Worm (Caenorhabditis elegans) whole organism, mixed stage, embryonic: ENCODE measurements around the gene bbs-8.

Experiments used
- M03D4.4 ChIP-seq: sonication (generic microtip); optimal IDR thresholded peaks from 2 replicates; lab custom pipeline; 2017; ENCODE audit warnings: mild to moderate bottlenecking, missing genetic modification characterization, missing compliant biosample characterization
- bed-3 ChIP-seq: fragments of 200-800 bp; sonication (Bioruptor generic); optimal IDR thresholded peaks from 3 replicates; lab custom pipeline; 2018; ENCODE audit warnings: mild to moderate bottlenecking, missing genetic modification characterization, moderate library complexity, missing compliant biosample characterization
- blmp-1 ChIP-seq: fragments of 150-350 bp; optimal IDR thresholded peaks from 2 replicates; lab custom pipeline; 2014; ENCODE audit warnings: missing biosample characterization, missing genetic modification characterization
- ceh-43 ChIP-seq: fragments of 200-800 bp; sonication (Bioruptor generic); optimal IDR thresholded peaks from 2 replicates; lab custom pipeline; 2018; ENCODE audit warnings: mild to moderate bottlenecking, missing genetic modification characterization, moderate library complexity, missing compliant biosample characterization
- ceh-83 ChIP-seq: fragments of 200-800 bp; sonication (Bioruptor generic); optimal IDR thresholded peaks from 2 replicates; lab custom pipeline; 2018; ENCODE audit warnings: mild to moderate bottlenecking, missing genetic modification characterization, missing compliant biosample characterization
- ces-1 ChIP-seq: fragments of 150-350 bp; optimal IDR thresholded peaks from 2 replicates; lab custom pipeline; 2014; ENCODE audit warnings: missing biosample characterization, missing genetic modification reagents, missing genetic modification characterization
- cnd-1 ChIP-seq: fragments of 200-800 bp; sonication (Bioruptor generic); optimal IDR thresholded peaks from 2 replicates; lab custom pipeline; 2018; ENCODE audit warnings: mild to moderate bottlenecking, missing genetic modification characterization, missing compliant biosample characterization
- drap-1 ChIP-seq: fragments of 200-800 bp; sonication (Bioruptor generic); optimal IDR thresholded peaks from 3 replicates; lab custom pipeline; 2018; ENCODE audit warnings: mild to moderate bottlenecking, missing genetic modification characterization, missing compliant biosample characterization
- flh-1 ChIP-seq: fragments of 200-800 bp; sonication (Bioruptor generic); optimal IDR thresholded peaks from 2 replicates; lab custom pipeline; 2018; ENCODE audit warnings: mild to moderate bottlenecking, missing genetic modification characterization, moderate library complexity, missing compliant biosample characterization
- ham-2 ChIP-seq: fragments of 200-800 bp; sonication (Bioruptor generic); optimal IDR thresholded peaks from 2 replicates; lab custom pipeline; 2018; ENCODE audit warnings: mild to moderate bottlenecking, missing genetic modification characterization, missing compliant biosample characterization
- hlh-1 ChIP-seq: fragments of 150-350 bp; optimal IDR thresholded peaks from 2 replicates; lab custom pipeline; 2014; ENCODE audit warnings: missing biosample characterization, missing genetic modification reagents, missing genetic modification characterization
- lin-13 ChIP-seq: fragments of 150-350 bp; optimal IDR thresholded peaks from 2 replicates; lab custom pipeline; 2014; ENCODE audit warnings: missing biosample characterization, missing genetic modification characterization
- lin-32 ChIP-seq: fragments of 200-800 bp; sonication (Bioruptor generic); optimal IDR thresholded peaks from 2 replicates; lab custom pipeline; 2018; ENCODE audit warnings: mild to moderate bottlenecking, missing genetic modification characterization, missing compliant biosample characterization
- lsy-2 ChIP-seq: fragments of 150-350 bp; optimal IDR thresholded peaks from 2 replicates; lab custom pipeline; 2014; ENCODE audit warnings: missing biosample characterization, missing genetic modification characterization
- mab-5 ChIP-seq: fragments of 150-350 bp; optimal IDR thresholded peaks from 2 replicates; lab custom pipeline; 2014; ENCODE audit warnings: missing biosample characterization, missing genetic modification characterization
- mep-1 ChIP-seq: fragments of 150-350 bp; optimal IDR thresholded peaks from 2 replicates; lab custom pipeline; 2017; ENCODE audit warnings: missing biosample characterization, missing genetic modification reagents, missing genetic modification characterization, inconsistent platforms
- mls-2 ChIP-seq: sonication (generic microtip); optimal IDR thresholded peaks from 2 replicates; lab custom pipeline; 2016; ENCODE audit warnings: mild to moderate bottlenecking, missing genetic modification characterization, moderate library complexity, missing compliant biosample characterization
- nhr-12 ChIP-seq: fragments of 150-350 bp; optimal IDR thresholded peaks from 2 replicates; lab custom pipeline; 2014; ENCODE audit warnings: missing biosample characterization, missing genetic modification characterization
- nhr-2 ChIP-seq: fragments of 150-350 bp; optimal IDR thresholded peaks from 2 replicates; lab custom pipeline; 2014; ENCODE audit warnings: missing biosample characterization, missing genetic modification characterization
- nhr-237 ChIP-seq: fragments of 150-350 bp; optimal IDR thresholded peaks from 2 replicates; lab custom pipeline; 2014; ENCODE audit warnings: missing biosample characterization, missing genetic modification characterization
- nhr-28 ChIP-seq: fragments of 150-350 bp; optimal IDR thresholded peaks from 2 replicates; lab custom pipeline; 2014; ENCODE audit warnings: missing biosample characterization, missing genetic modification characterization
- nhr-76 ChIP-seq: sonication (generic microtip); optimal IDR thresholded peaks from 2 replicates; lab custom pipeline; 2017; ENCODE audit warnings: missing biosample characterization, missing genetic modification characterization
- sem-2 ChIP-seq: fragments of 200-800 bp; sonication (Bioruptor generic); optimal IDR thresholded peaks from 2 replicates; lab custom pipeline; 2018; ENCODE audit warnings: mild to moderate bottlenecking, missing genetic modification characterization, missing compliant biosample characterization
- snpc-4 ChIP-seq: fragments of 150-350 bp; optimal IDR thresholded peaks from 2 replicates; lab custom pipeline; 2014; ENCODE audit warnings: missing biosample characterization, missing genetic modification characterization
- sptf-1 ChIP-seq: sonication (generic microtip); optimal IDR thresholded peaks from 2 replicates; lab custom pipeline; 2017; ENCODE audit warnings: mild to moderate bottlenecking, missing genetic modification characterization, moderate library complexity, missing compliant biosample characterization
- tbx-8 ChIP-seq: fragments of 200-800 bp; sonication (Bioruptor generic); optimal IDR thresholded peaks from 2 replicates; lab custom pipeline; 2018; ENCODE audit warnings: mild to moderate bottlenecking, missing genetic modification characterization, moderate library complexity, missing compliant biosample characterization
- unc-120 ChIP-seq: sonication (generic microtip); optimal IDR thresholded peaks from 2 replicates; lab custom pipeline; 2017; ENCODE audit warnings: missing genetic modification characterization, missing compliant biosample characterization; ENCODE audit not compliant: poor library complexity, severe bottlenecking
- unc-39 ChIP-seq: fragments of 150-350 bp; optimal IDR thresholded peaks from 2 replicates; lab custom pipeline; 2014; ENCODE audit warnings: missing biosample characterization, missing genetic modification characterization
- zip-8 ChIP-seq: fragments of 150-350 bp; optimal IDR thresholded peaks from 2 replicates; lab custom pipeline; 2014; ENCODE audit warnings: missing biosample characterization, missing genetic modification characterization
- ztf-11 ChIP-seq: fragments of 150-350 bp; optimal IDR thresholded peaks from 2 replicates; lab custom pipeline; 2014; ENCODE audit warnings: missing biosample characterization, missing genetic modification characterization

Gene bbs-8

ce11 chrV:6782260-6782659 lies 17.4 kb upstream of the bbs-8 start:
- TF ChIP-seq snpc-4 (tag; lab: Kevin White, UChicago) (no peak), nhr-28 (tag; lab: Kevin White, UChicago) (no peak), lsy-2 (tag; lab: Kevin White, UChicago) (no peak), tbx-8 (no peak), ceh-83 (GFP tag; lab: Kevin White, UChicago) (no peak), sptf-1 (tag; lab: Kevin White, UChicago) (no peak), M03D4.4 (no peak), blmp-1 (no peak), unc-120 (tag; lab: Kevin White, UChicago) (no peak), ztf-11 (tag; lab: Kevin White, UChicago) (no peak), mep-1 (no peak)

- TF ChIP-seq M03D4.4 (no peak), unc-39 (tag; lab: Kevin White, UChicago) (no peak), snpc-4 (tag; lab: Kevin White, UChicago) (no peak), nhr-237 (tag; lab: Kevin White, UChicago) (no peak), ceh-83 (GFP tag; lab: Kevin White, UChicago) (no peak), cnd-1 (tag; lab: Kevin White, UChicago) (no peak), mls-2 (tag; lab: Kevin White, UChicago) (no peak)
Observed at ce11 chrV:6780676-6781075, 15.8 kb upstream of the bbs-8 start.

DNA sequence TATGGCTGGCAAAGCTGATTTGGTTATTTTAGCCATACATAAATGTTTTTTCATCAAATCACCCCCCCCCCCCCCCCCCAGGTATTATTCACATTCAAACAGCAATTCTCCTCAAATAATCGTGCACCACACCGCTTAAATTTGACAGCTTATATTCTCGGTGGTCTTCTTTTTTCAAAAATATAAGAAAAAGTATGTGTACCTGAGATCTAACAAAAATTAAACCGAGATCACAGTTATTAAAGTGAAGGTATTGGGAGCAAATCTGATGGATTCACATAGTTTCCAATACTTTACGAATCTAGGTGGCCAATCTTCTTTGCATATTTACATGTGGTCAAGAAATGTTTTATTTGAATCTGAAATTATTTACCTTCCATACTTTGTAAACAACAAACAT lies 15.3 kb upstream of the bbs-8 start, which contains the start of gene ZC404.15:
TSS of gene ZC404.15 (plus strand) at position 301 of the 400 bp plus-strand sequence.
- TF ChIP-seq nhr-12 (tag; lab: Kevin White, UChicago) (no peak), sptf-1 (tag; lab: Kevin White, UChicago) (no peak), ceh-43 (GFP tag; lab: Kevin White, UChicago) (no peak), ces-1 (GFP tag; lab: Kevin White, UChicago) (no peak), snpc-4 (tag; lab: Kevin White, UChicago) (no peak), hlh-1 (tag; lab: Kevin White, UChicago) (no peak), ztf-11 (tag; lab: Kevin White, UChicago) (no peak), ceh-83 (GFP tag; lab: Kevin White, UChicago) (no peak), bed-3 (no peak), lin-13 (no peak), zip-8 (tag; lab: Kevin White, UChicago) (no peak), flh-1 (GFP tag; lab: Kevin White, UChicago) (no peak), sem-2 (GFP tag; lab: Kevin White, UChicago) (no peak), lsy-2 (tag; lab: Kevin White, UChicago) (no peak), drap-1 (no peak), mab-5 (tag; lab: Kevin White, UChicago) (no peak), nhr-76 (no peak), mls-2 (tag; lab: Kevin White, UChicago) (no peak), nhr-28 (tag; lab: Kevin White, UChicago) (no peak)

- TF ChIP-seq ceh-43 (GFP tag; lab: Kevin White, UChicago) (no peak), nhr-12 (tag; lab: Kevin White, UChicago) (no peak), ham-2 (no peak), ces-1 (GFP tag; lab: Kevin White, UChicago) (no peak), lin-32 (GFP tag; lab: Kevin White, UChicago) (no peak), nhr-237 (tag; lab: Kevin White, UChicago) (no peak), hlh-1 (tag; lab: Kevin White, UChicago) (no peak), drap-1 (no peak), cnd-1 (tag; lab: Kevin White, UChicago) (no peak), blmp-1 (no peak), nhr-2 (tag; lab: Kevin White, UChicago) (no peak), bed-3 (no peak), nhr-28 (tag; lab: Kevin White, UChicago) (no peak), snpc-4 (tag; lab: Kevin White, UChicago) (no peak), unc-39 (tag; lab: Kevin White, UChicago) (no peak), lin-13 (no peak), tbx-8 (no peak), ceh-83 (GFP tag; lab: Kevin White, UChicago) (no peak)
Observed at ce11 chrV:6778457-6778856, 13.6 kb upstream of the bbs-8 start.

DNA sequence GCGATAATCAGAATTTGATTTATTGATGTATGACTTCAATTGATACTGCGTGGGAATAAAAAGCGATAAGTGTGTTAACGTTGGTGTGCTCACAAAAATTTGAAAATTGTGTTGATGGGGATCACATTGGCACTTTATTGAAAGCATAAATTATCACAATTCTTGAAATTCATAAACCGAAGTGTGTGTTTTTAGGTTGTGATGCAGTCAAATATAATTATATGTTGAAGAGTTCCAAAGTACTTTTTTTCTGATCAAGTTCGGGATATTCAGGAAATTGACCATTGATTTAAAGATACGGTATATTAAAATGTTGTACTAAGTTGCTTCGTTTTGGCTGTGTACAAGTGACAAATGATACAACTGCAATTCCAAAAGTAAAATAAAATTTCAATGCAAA lies 10.8 kb upstream of the bbs-8 start, which contains the start of gene srh-28:
TSS of gene srh-28 (minus strand) at position 101 of the 400 bp plus-strand sequence.
- TF ChIP-seq zip-8 (tag; lab: Kevin White, UChicago) (no peak), mab-5 (tag; lab: Kevin White, UChicago) (no peak)
- TF ChIP-seq, all 35 proteins: peak for 0
